Fruit fly (Drosophila melanogaster): ENCODE measurements around the gene CG2681.

dm6 chrX:2738663-2739062 is 30.2 kb downstream of the CG2681 start, which contains the start of gene crm:
- TF ChIP-seq pan (optimal IDR thresholded peaks at IDR 0.05), result no peak
- no peak for TF ChIP-seq EcR (GFP tag; optimal IDR thresholded peaks at IDR 0.05)
- TF ChIP-seq psq (optimal IDR thresholded peaks at IDR 0.05), result no peak
- no peak for TF ChIP-seq Dll (optimal IDR thresholded peaks at IDR 0.05)
- no peak for TF ChIP-seq usp (GFP tag; optimal IDR thresholded peaks at IDR 0.05)

All from whole organism.